Worm (Caenorhabditis elegans) whole organism, midembryonic: Measurements from ENCODE around the gene Y68A4B.3.

ENCODE experiments used
- T22C8.4 ChIP-seq: fragments of 200-800 bp; sonication (Bioruptor generic); IDR thresholded peaks from 2 replicates; pipeline ENCODE4 v1.3.6; 2022; ENCODE audit warnings: missing genetic modification characterization, missing compliant biosample characterization
- flt-1 ChIP-seq: fragments of 200-800 bp; sonication (Bioruptor generic); IDR thresholded peaks from 2 replicates; pipeline ENCODE4 v1.3.6; 2022; ENCODE audit warnings: missing genetic modification characterization, missing compliant biosample characterization

ce11 chrV:17208045-17208444 lies 34.4 kb downstream of the Y68A4B.3 start, which contains the start of gene Y68A4A.13:
- no peak for TF ChIP-seq T22C8.4
- TF ChIP-seq flt-1 (GFP tag; lab: Robert Waterston, UW) = no peak
